Fruit fly (Drosophila melanogaster): ENCODE results near the gene CG43088.

DNA sequence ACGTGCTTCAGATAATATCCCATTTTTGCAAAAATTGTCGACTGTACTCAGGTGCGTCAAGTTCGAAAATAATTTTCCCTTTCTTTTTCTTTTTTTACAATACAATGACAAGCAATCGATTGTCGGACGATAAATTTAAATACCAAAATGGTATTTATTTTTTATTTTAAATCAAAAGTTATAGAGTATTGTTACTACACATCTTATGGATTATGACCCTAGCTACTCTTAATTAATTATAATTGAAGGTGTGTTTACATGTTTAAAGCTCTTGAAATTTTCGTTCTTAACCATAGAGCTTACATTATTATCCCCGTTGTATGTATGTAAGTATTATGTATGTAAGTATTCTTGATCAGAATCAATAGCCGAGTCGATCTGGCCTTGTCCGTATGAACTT is 16.7 kb downstream of the CG43088 start, which contains the start of gene hog:
- TF ChIP-seq CTCF (optimal IDR thresholded peaks at IDR 0.05) = no peak
- TF ChIP-seq CG8478 (optimal IDR thresholded peaks at IDR 0.05) = no peak
